Fruit fly (Drosophila melanogaster) whole organism, pupa: ENCODE results near the gene CG17660.

ENCODE experiments used
- CG4496 ChIP-seq: fragments of 200-800 bp; sonication (Bioruptor generic); IDR thresholded peaks from 3 replicates; pipeline ENCODE4 v1.3.6; 2022; ENCODE audit warnings: missing biosample characterization, missing genetic modification characterization
- CG8159 ChIP-seq: fragments of 200-800 bp; sonication (Bioruptor generic); optimal IDR thresholded peaks from 3 replicates; lab custom pipeline; 2018; ENCODE audit warnings: missing biosample characterization, mild to moderate bottlenecking, missing genetic modification characterization, moderate library complexity
- CG8301 ChIP-seq: fragments of 200-800 bp; sonication (Bioruptor generic); optimal IDR thresholded peaks from 2 replicates; lab custom pipeline; 2018; ENCODE audit warnings: missing biosample characterization, mild to moderate bottlenecking, missing genetic modification characterization
- Snoo ChIP-seq: fragments of 200-800 bp; sonication (Bioruptor generic); optimal IDR thresholded peaks from 3 replicates; lab custom pipeline; 2017; ENCODE audit warnings: missing biosample characterization, mild to moderate bottlenecking, missing genetic modification characterization, inconsistent platforms

DNA sequence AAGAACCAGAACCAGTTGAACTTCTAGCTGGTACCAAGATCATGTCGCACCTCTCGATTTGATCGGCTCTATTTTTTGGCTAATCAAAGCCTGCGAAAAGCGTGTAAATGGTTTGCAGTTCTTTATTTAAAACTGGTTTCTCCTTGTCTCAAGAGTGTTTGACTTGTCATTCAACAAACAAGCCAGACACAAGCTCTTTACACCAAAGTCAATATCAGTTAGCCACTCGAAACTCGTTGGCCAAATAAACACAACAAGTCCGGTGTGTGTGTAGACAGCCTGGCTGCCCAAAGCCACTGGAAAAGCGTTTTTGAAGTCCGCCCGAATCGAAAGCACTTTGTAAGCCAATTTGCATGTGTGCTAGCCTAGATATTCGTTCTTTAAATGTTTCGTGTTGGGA is 29.9 kb upstream of the CG17660 start:
- TF ChIP-seq CG8159 (tag; lab: Kevin White, UChicago) (no peak), Snoo (tag; lab: Kevin White, UChicago) (no peak), CG8301 (tag; lab: Kevin White, UChicago) (no peak), CG4496 (GFP tag; lab: Robert Waterston, UW) (no peak)
